Fruit fly (Drosophila melanogaster): Measurements from ENCODE around the gene Grl36b.
A peak's percentile ranks its signal among the peaks of the same experiment; 100 is the strongest.

Gene Grl36b

dm6 chr2L:18151134-18151825 is 25.7 kb upstream of the Grl36b start (continued):
- TF ChIP-seq insv (GFP tag; optimal IDR thresholded peaks at IDR 0.05): no peak
- TF ChIP-seq Optix (GFP tag; IDR thresholded peaks at IDR 0.05): peak; percentile 64; the same call in 2 of the 3 replicates
- no peak for TF ChIP-seq dimm (GFP tag; IDR thresholded peaks at IDR 0.05)
- peak in 1 of 3 experiments; percentile 100 for TF ChIP-seq Stat92E (GFP tag; optimal IDR thresholded peaks at IDR 0.05)
- no peak for TF ChIP-seq MESR4 (GFP tag; optimal IDR thresholded peaks at IDR 0.05)
- peak; percentile 14 to 47 for TF ChIP-seq Trl (optimal IDR thresholded peaks at IDR 0.05)
- TF ChIP-seq Trl (GFP tag; optimal IDR thresholded peaks at IDR 0.05): peak; percentile 66
- peak; percentile 41 for TF ChIP-seq jing (GFP tag; optimal IDR thresholded peaks at IDR 0.05)
- TF ChIP-seq slbo (GFP tag; IDR thresholded peaks at IDR 0.05): peak; percentile 85
- TF ChIP-seq pb (GFP tag; optimal IDR thresholded peaks at IDR 0.05): peak; percentile 65
- peak; percentile 59 for TF ChIP-seq CG1603 (tag; optimal IDR thresholded peaks at IDR 0.05)
- TF ChIP-seq CG7745 (tag; optimal IDR thresholded peaks at IDR 0.05): no peak
- peak; percentile 39 for TF ChIP-seq CG11398 (GFP tag; optimal IDR thresholded peaks at IDR 0.05)
- peak; percentile 52 for TF ChIP-seq Atf6 (GFP tag; IDR thresholded peaks at IDR 0.05)
- peak; percentile 13 for TF ChIP-seq maf-S (GFP tag; optimal IDR thresholded peaks at IDR 0.05)
- peak; percentile 65 for TF ChIP-seq twi (tag; optimal IDR thresholded peaks at IDR 0.05)
- TF ChIP-seq CG10366 (GFP tag; IDR thresholded peaks at IDR 0.05): peak; percentile 72
- TF ChIP-seq esg (GFP tag; conservative IDR thresholded peaks at IDR 0.05): peak; percentile 68
- 0 out of 2 replicates have a peak, but pooled peaks have one; percentile 10 for TF ChIP-seq ro (GFP tag; IDR thresholded peaks at IDR 0.05)
- TF ChIP-seq onecut (GFP tag; IDR thresholded peaks at IDR 0.05): peak; percentile 70
- peak; percentile 9; the same call in 1 of the 3 replicates for TF ChIP-seq CG34224 (GFP tag; IDR thresholded peaks at IDR 0.05; ENCODE audit: partially characterized antibody)
- peak; percentile 72; the same call in 2 of the 3 replicates for TF ChIP-seq so (GFP tag; IDR thresholded peaks at IDR 0.05)
- TF ChIP-seq Hey (tag; optimal IDR thresholded peaks at IDR 0.05): peak; percentile 16
- peak in 1 of 2 experiments; percentile 35 for TF ChIP-seq tll (GFP tag; optimal IDR thresholded peaks at IDR 0.05)
- TF ChIP-seq CG3065 (GFP tag; optimal IDR thresholded peaks at IDR 0.05): no peak
- TF ChIP-seq disco-r (GFP tag; optimal IDR thresholded peaks at IDR 0.05): no peak
- peak; percentile 57 for TF ChIP-seq bab2 (GFP tag; optimal IDR thresholded peaks at IDR 0.05)
- peak; percentile 38; the same call in 2 of the 3 replicates for TF ChIP-seq B-H1 (GFP tag; IDR thresholded peaks at IDR 0.05)
- TF ChIP-seq ATbp (GFP tag; optimal IDR thresholded peaks at IDR 0.05): no peak
- TF ChIP-seq CG7556 (GFP tag; optimal IDR thresholded peaks at IDR 0.05): no peak
- TF ChIP-seq CG10147 (GFP tag; optimal IDR thresholded peaks at IDR 0.05): peak; percentile 36
- peak; percentile 87 for TF ChIP-seq Rfx (GFP tag; IDR thresholded peaks at IDR 0.05)
- peak; percentile 66 for TF ChIP-seq Adf1 (GFP tag; IDR thresholded peaks at IDR 0.05)
- TF ChIP-seq CG1792 (GFP tag; optimal IDR thresholded peaks at IDR 0.05): peak; percentile 3
- TF ChIP-seq da (GFP tag; optimal IDR thresholded peaks at IDR 0.05): peak; percentile 70
- no peak for TF ChIP-seq grn (GFP tag; optimal IDR thresholded peaks at IDR 0.05)
- TF ChIP-seq mld (GFP tag; IDR thresholded peaks at IDR 0.05; ENCODE audit: partially characterized antibody): no peak
- TF ChIP-seq eyg (GFP tag; optimal IDR thresholded peaks at IDR 0.05): peak; percentile 28
- peak; percentile 36 for TF ChIP-seq CoRest (tag; optimal IDR thresholded peaks at IDR 0.05)
- peak; percentile 74 for TF ChIP-seq Antp (GFP tag; optimal IDR thresholded peaks at IDR 0.05)
- TF ChIP-seq CG15479 (GFP tag; optimal IDR thresholded peaks at IDR 0.05): peak; percentile 81
- 0 out of 3 replicates have a peak, but pooled peaks have one; percentile 54 for TF ChIP-seq CG11093 (GFP tag; IDR thresholded peaks at IDR 0.05)
- TF ChIP-seq CG5953 (GFP tag; IDR thresholded peaks at IDR 0.05): peak; percentile 72
- TF ChIP-seq kni (GFP tag; optimal IDR thresholded peaks at IDR 0.05): peak; percentile 90
- TF ChIP-seq pum (GFP tag; optimal IDR thresholded peaks at IDR 0.05): peak; percentile 61
- TF ChIP-seq tio (GFP tag; optimal IDR thresholded peaks at IDR 0.05): no peak
- no peak for TF ChIP-seq CG4820 (GFP tag; optimal IDR thresholded peaks at IDR 0.05)
- peak; percentile 1 for TF ChIP-seq fd3F (GFP tag; optimal IDR thresholded peaks at IDR 0.05)
- TF ChIP-seq crp (GFP tag; optimal IDR thresholded peaks at IDR 0.05): no peak
